Worm (Caenorhabditis elegans): Measurements from ENCODE around the gene C12D5.3.

C12D5.3 gene

DNA sequence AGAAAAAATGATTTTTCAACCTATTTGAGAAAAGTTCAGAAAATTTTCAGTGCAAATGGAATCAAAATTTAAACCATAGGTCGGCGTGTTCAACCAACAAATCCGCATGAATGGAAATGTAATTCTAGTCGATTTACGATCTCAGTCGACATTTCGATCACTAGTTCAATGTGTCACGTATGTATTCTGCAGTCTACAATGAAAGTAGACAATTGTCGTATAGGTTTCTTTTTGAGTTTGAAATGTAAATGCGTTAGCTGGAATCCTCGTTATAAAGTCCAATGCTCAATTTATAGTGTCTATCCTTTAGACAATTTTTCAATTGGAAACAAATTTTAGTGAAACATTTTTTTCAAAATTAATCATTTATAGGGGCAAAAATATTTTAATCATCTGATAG lies 40.0 kb downstream of the C12D5.3 start, which contains the start of gene ZK105.12:
Gene ZK105.12 (minus strand): TSS at position 101 of the 400 bp plus-strand sequence.
- TF ChIP-seq ztf-23 (GFP tag; IDR thresholded peaks at IDR 0.05) (no peak), flt-1 (GFP tag; IDR thresholded peaks at IDR 0.05) (no peak), ztf-29 (GFP tag; IDR thresholded peaks at IDR 0.05) (no peak), med-1 (GFP tag; optimal IDR thresholded peaks at IDR 0.05; ENCODE audit: insufficient read depth) (no peak), klf-2 (GFP tag; conservative IDR thresholded peaks at IDR 0.05) (no peak), tab-1 (GFP tag; IDR thresholded peaks at IDR 0.05) (no peak), T22C8.4 (GFP tag; IDR thresholded peaks at IDR 0.05) (no peak), cog-1 (tag; optimal IDR thresholded peaks at IDR 0.05) (no peak)

DNA sequence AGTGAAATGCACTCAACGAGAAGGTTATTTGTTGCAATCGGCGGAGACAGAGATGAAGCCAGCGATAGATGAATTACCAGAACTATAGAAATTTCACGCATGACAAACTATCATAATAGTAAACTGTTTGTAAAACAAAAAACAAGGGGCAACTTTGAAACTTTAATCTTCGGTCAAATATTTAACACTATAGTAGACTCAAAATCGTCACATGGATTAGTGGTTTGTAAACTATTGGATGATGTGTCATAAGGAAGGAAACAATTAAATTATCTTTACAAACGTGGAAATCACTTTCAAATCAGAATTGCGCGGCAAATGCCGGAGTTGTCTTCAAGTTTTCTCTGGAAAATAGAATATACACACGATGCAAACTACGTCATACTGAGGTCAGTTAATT lies 41.6 kb downstream of the C12D5.3 start, which contains the start of gene ZK105.5:
Gene ZK105.5 (minus strand): TSS at position 101 of the 400 bp plus-strand sequence.
- TF ChIP-seq flt-1 (GFP tag; IDR thresholded peaks at IDR 0.05) (no peak), ztf-29 (GFP tag; IDR thresholded peaks at IDR 0.05) (no peak), klf-2 (GFP tag; conservative IDR thresholded peaks at IDR 0.05) (no peak), med-1 (GFP tag; optimal IDR thresholded peaks at IDR 0.05; ENCODE audit: insufficient read depth) (no peak), cog-1 (tag; optimal IDR thresholded peaks at IDR 0.05) (no peak), tab-1 (GFP tag; IDR thresholded peaks at IDR 0.05) (no peak), ref-1 (GFP tag; conservative IDR thresholded peaks at IDR 0.05) (no peak), ztf-23 (GFP tag; IDR thresholded peaks at IDR 0.05) (no peak), T22C8.4 (GFP tag; IDR thresholded peaks at IDR 0.05) (no peak)

DNA sequence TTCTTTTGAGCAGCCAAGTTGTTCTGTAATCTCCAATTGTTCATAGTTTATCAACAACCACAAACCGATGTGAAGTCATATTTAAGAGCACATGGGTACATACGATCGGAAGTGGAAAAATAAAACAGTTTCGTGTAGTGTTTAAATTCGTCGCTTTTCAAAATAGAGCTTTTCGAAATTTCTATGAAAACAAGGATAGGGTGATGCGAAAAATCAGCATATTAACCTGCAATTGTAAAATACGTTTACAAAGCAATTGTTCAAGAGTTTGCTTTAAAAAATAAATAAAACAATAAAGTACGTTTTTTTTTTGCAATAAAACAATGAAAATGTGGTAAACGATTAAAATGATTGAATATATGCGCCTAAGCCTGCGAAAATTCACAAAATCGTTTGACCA lies 45.9 kb downstream of the C12D5.3 start, which contains the start of gene ZK105.14:
Gene ZK105.14 (minus strand): TSS at position 101 of the 400 bp plus-strand sequence.
- TF ChIP-seq tab-1 (GFP tag; IDR thresholded peaks at IDR 0.05): no peak
- TF ChIP-seq cog-1 (tag; optimal IDR thresholded peaks at IDR 0.05): no peak
- no peak for TF ChIP-seq T22C8.4 (GFP tag; IDR thresholded peaks at IDR 0.05)

DNA sequence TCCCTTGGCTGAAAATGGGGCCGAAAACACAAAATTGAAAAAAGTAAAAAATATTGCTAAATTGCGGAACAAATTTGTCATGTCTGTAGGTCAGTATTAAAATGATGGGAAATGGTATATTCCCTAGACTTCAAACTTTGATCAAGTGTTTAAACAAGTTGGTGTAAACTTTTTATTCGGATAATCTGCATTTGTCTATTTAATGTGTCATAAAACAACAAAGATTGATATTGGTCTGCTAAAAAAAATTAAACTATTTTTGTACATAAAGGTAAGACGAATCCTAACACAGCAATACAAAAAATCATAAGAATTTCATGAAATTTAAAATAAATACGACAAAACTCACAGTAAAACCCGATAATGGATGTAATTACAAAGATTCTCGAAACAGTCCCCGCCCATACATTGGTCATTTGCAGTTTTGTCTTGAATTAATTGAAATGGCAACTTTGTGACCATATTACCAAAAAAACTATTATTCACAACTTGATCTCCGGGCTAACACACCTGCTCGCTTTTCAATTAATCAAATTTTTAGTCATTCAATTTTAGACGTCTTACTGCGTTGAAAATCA lies 48.1 kb downstream of the C12D5.3 start, which contains the start of the genes ZK105.6 and ZK105.8:
Gene ZK105.6 (minus strand): TSS at position 101 of the 578 bp plus-strand sequence.
Gene ZK105.8 (plus strand): TSS at position 528 of the 578 bp plus-strand sequence.
- TF ChIP-seq T22C8.4 (GFP tag; IDR thresholded peaks at IDR 0.05): no peak
- TF ChIP-seq ztf-29 (GFP tag; IDR thresholded peaks at IDR 0.05): no peak
- no peak for TF ChIP-seq flt-1 (GFP tag; IDR thresholded peaks at IDR 0.05)
- TF ChIP-seq med-1 (GFP tag; optimal IDR thresholded peaks at IDR 0.05; ENCODE audit: insufficient read depth): no peak
- TF ChIP-seq cog-1 (tag; optimal IDR thresholded peaks at IDR 0.05): no peak
- no peak for TF ChIP-seq ref-1 (GFP tag; conservative IDR thresholded peaks at IDR 0.05)
- TF ChIP-seq ztf-23 (GFP tag; IDR thresholded peaks at IDR 0.05): no peak
- TF ChIP-seq tab-1 (GFP tag; IDR thresholded peaks at IDR 0.05): no peak
- no peak for TF ChIP-seq klf-2 (GFP tag; conservative IDR thresholded peaks at IDR 0.05)

DNA sequence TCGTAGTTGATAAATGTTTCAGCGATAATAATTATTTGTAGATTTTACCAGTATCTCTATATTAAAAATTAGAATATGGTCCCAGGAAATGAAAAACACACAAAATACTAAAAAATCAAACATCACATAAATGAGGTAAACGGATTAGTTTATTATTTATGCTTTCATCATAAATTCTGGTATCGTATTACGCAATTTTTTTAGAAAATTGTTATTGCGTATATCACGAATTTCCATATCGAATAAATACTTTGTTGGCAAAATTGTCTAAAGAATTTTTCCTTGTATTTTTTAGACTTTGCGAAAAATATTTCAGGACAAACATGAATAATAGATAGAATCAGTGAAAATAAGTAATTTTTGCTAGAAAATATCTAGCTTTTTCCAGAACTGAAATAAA lies 50.2 kb downstream of the C12D5.3 start:
- TF ChIP-seq flt-1 (GFP tag; IDR thresholded peaks at IDR 0.05): no peak
- no peak for TF ChIP-seq cog-1 (tag; optimal IDR thresholded peaks at IDR 0.05)
- no peak for TF ChIP-seq med-1 (GFP tag; optimal IDR thresholded peaks at IDR 0.05; ENCODE audit: insufficient read depth)
- no peak for TF ChIP-seq ref-1 (GFP tag; conservative IDR thresholded peaks at IDR 0.05)
- no peak for TF ChIP-seq ztf-23 (GFP tag; IDR thresholded peaks at IDR 0.05)
- no peak for TF ChIP-seq ztf-29 (GFP tag; IDR thresholded peaks at IDR 0.05)
- TF ChIP-seq klf-2 (GFP tag; conservative IDR thresholded peaks at IDR 0.05): no peak
- no peak for TF ChIP-seq T22C8.4 (GFP tag; IDR thresholded peaks at IDR 0.05)
- TF ChIP-seq tab-1 (GFP tag; IDR thresholded peaks at IDR 0.05): no peak

Measured in whole organism, midembryonic.